Worm (Caenorhabditis elegans): ENCODE data around the gene lgc-40.

DNA sequence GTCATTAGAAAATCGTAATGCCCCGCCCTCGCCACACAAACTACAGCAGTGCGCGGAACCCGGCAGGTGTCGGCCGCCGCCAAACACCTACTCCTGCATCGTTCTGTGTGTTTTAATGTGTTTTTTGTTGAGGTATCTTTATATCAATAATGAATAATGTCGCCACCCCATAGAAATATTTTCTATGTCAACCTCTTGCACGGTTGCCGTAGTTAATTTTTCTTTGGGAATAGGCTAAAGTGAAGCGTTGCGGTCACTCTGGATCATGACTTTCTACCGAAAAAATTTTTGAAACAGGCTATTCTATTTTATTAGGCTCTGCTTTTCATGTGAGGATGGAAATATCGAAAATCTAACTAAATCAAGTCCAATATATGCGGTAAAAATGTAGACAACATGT lies 31.0 kb upstream of the lgc-40 start:
- TF ChIP-seq tab-1 (GFP tag; IDR thresholded peaks at IDR 0.05): no peak
- no peak for TF ChIP-seq T22C8.4 (GFP tag; IDR thresholded peaks at IDR 0.05)
- TF ChIP-seq ref-1 (GFP tag; conservative IDR thresholded peaks at IDR 0.05): no peak
- no peak for TF ChIP-seq med-1 (GFP tag; optimal IDR thresholded peaks at IDR 0.05; ENCODE audit: insufficient read depth)
- no peak for TF ChIP-seq flt-1 (GFP tag; IDR thresholded peaks at IDR 0.05)

All from whole organism, midembryonic.